Fruit fly (Drosophila melanogaster) whole organism, wandering third instar larva: Measurements from ENCODE around the gene fry.
A peak's percentile ranks its signal among the peaks of the same experiment; 100 is the strongest.

Experiments
- Jra ChIP-seq: sonication (Bioruptor generic); optimal IDR thresholded peaks from 2 replicates; lab custom pipeline; 2016; ENCODE audit warnings: missing biosample characterization, missing genetic modification characterization
- psq ChIP-seq: fragments of 200-800 bp; sonication (Bioruptor generic); optimal IDR thresholded peaks from 3 replicates; lab custom pipeline; 2017; ENCODE audit warnings: missing biosample characterization, mild to moderate bottlenecking, missing genetic modification characterization, moderate library complexity

DNA sequence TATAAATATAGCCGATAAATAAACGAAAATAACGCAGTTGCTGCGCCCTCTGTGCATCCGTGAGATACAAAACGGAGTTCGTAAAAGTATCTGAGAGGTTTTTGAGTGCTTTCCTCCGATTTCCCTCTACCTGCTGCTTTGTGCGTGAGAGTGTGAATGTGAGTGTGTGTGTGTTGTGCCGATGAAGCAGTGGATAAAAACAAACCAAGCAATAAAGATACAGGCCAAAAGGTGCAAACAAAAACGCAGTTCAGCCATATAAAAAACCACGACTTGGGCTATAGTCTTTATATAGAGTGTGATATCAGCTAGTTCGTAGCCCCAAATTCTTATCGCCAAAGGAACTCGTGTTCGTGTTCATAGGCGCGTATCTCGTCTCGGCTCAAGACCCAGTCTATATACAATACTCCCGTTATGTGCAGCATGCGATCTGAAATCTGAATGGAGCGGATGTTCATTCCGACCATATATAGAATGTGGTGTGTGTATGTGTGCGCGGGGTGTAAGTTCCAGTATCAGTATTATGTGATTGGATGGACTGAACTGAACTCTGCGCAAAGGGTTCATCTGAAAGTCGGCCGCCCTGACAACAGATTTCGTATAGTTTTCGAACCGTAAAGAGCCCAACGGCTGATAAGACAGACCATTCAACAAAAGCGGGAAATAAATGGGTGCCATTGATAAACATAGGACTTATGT, 63.3 kb downstream of the fry start:
- TF ChIP-seq psq (GFP tag; lab: Kevin White, UChicago) (peak; percentile 82), Jra (GFP tag; lab: Kevin White, UChicago) (no peak)
